Fruit fly (Drosophila melanogaster) whole organism, adult: Measurements from ENCODE around the gene bun.

Source experiments
- CG11617 ChIP-seq: fragments of 200-800 bp; sonication (Bioruptor generic); optimal IDR thresholded peaks from 2 replicates; lab custom pipeline; 2017; ENCODE audit warnings: mild to moderate bottlenecking, missing biosample characterization, missing genetic modification reagents, missing genetic modification characterization
- CG14711 ChIP-seq: fragments of 200-800 bp; sonication (Bioruptor generic); optimal IDR thresholded peaks from 2 replicates; lab custom pipeline; 2018; ENCODE audit warnings: missing biosample characterization, mild to moderate bottlenecking, missing genetic modification characterization, moderate library complexity
- CG33017 ChIP-seq: fragments of 200-800 bp; sonication (Bioruptor generic); optimal IDR thresholded peaks from 2 replicates; lab custom pipeline; 2018; ENCODE audit warnings: missing biosample characterization, mild to moderate bottlenecking, missing genetic modification characterization, moderate library complexity
- CG7101 ChIP-seq: fragments of 200-800 bp; sonication (Bioruptor generic); optimal IDR thresholded peaks from 2 replicates; lab custom pipeline; 2018; ENCODE audit warnings: missing biosample characterization, mild to moderate bottlenecking, missing genetic modification characterization, moderate library complexity
- Clk ChIP-seq: fragments of 200-800 bp; sonication (Bioruptor generic); optimal IDR thresholded peaks from 2 replicates; lab custom pipeline; 2017; ENCODE audit warnings: missing biosample characterization, missing genetic modification characterization
- Hr96 ChIP-seq: fragments of 200-800 bp; sonication (Bioruptor generic); optimal IDR thresholded peaks from 2 replicates; lab custom pipeline; 2016; ENCODE audit warnings: missing biosample characterization, missing genetic modification characterization
- Mnt ChIP-seq: fragments of 200-800 bp; sonication (Bioruptor generic); optimal IDR thresholded peaks from 2 replicates; lab custom pipeline; 2016; ENCODE audit warnings: missing biosample characterization, mild to moderate bottlenecking, missing genetic modification characterization
- bab1 ChIP-seq: fragments of 200-800 bp; sonication (Bioruptor generic); optimal IDR thresholded peaks from 3 replicates; lab custom pipeline; 2019; ENCODE audit warnings: missing biosample characterization, mild to moderate bottlenecking, missing genetic modification characterization, moderate library complexity
- kay ChIP-seq: fragments of 200-800 bp; sonication (Bioruptor generic); peaks from one replicate; lab custom pipeline; 2016; ENCODE audit warnings: missing biosample characterization, missing genetic modification characterization, borderline replicate concordance
- tj ChIP-seq: fragments of 200-800 bp; sonication (Bioruptor generic); optimal IDR thresholded peaks from 3 replicates; lab custom pipeline; 2017; ENCODE audit warnings: missing biosample characterization, mild to moderate bottlenecking, missing genetic modification characterization, moderate library complexity
- toe ChIP-seq: fragments of 200-800 bp; sonication (Bioruptor generic); optimal IDR thresholded peaks from 2 replicates; lab custom pipeline; 2016; ENCODE audit warnings: missing biosample characterization, missing genetic modification characterization

dm6 chr2L:12586858-12587257 is 40.4 kb upstream of the bun start:
- no peak for TF ChIP-seq CG7101
- no peak for TF ChIP-seq tj (GFP tag; lab: Kevin White, UChicago)
- TF ChIP-seq CG11617 = no peak
- no peak for TF ChIP-seq kay
- TF ChIP-seq Hr96 (GFP tag; lab: Kevin White, UChicago) = no peak
- TF ChIP-seq Clk (GFP tag; lab: Kevin White, UChicago) = no peak
- no peak for TF ChIP-seq CG14711
- no peak for TF ChIP-seq toe (GFP tag; lab: Kevin White, UChicago)
- no peak for TF ChIP-seq Mnt (GFP tag; lab: Kevin White, UChicago)
- TF ChIP-seq bab1 (GFP tag; lab: Kevin White, UChicago) = no peak
- no peak for TF ChIP-seq CG33017 (tag; lab: Kevin White, UChicago)
